Worm (Caenorhabditis elegans) whole organism, mixed stage, embryonic: ENCODE measurements around the gene clc-3.

Experiments used
- blmp-1 ChIP-seq: fragments of 150-350 bp; optimal IDR thresholded peaks from 2 replicates; lab custom pipeline; 2014; ENCODE audit warnings: missing biosample characterization, missing genetic modification characterization
- snpc-4 ChIP-seq: fragments of 150-350 bp; optimal IDR thresholded peaks from 2 replicates; lab custom pipeline; 2014; ENCODE audit warnings: missing biosample characterization, missing genetic modification characterization

- TF ChIP-seq snpc-4 (tag; lab: Kevin White, UChicago) (no peak), blmp-1 (no peak)
Measured at ce11 chrX:3347904-3348441, 26.6 kb downstream of the clc-3 start, which contains the start of gene ZK816.3.
